Fruit fly (Drosophila melanogaster) whole organism, adult: ENCODE results near the gene Adar.

Source experiments
- CG12768 ChIP-seq: fragments of 200-800 bp; sonication (Bioruptor generic); optimal IDR thresholded peaks from 2 replicates; lab custom pipeline; 2017; ENCODE audit warnings: missing biosample characterization, missing genetic modification characterization, mild to moderate bottlenecking, moderate library complexity, missing genetic modification reagents
- CG5204 ChIP-seq: fragments of 200-800 bp; sonication (Bioruptor generic); optimal IDR thresholded peaks from 2 replicates; lab custom pipeline; 2016; ENCODE audit warnings: missing biosample characterization, missing genetic modification characterization
- Clk ChIP-seq: fragments of 200-800 bp; sonication (Bioruptor generic); optimal IDR thresholded peaks from 2 replicates; lab custom pipeline; 2017; ENCODE audit warnings: missing biosample characterization, missing genetic modification characterization
- bab1 ChIP-seq: fragments of 200-800 bp; sonication (Bioruptor generic); optimal IDR thresholded peaks from 3 replicates; lab custom pipeline; 2019; ENCODE audit warnings: missing biosample characterization, mild to moderate bottlenecking, missing genetic modification characterization, moderate library complexity
- cic ChIP-seq: fragments of 200-800 bp; sonication (Bioruptor generic); optimal IDR thresholded peaks from 2 replicates; lab custom pipeline; 2017; ENCODE audit warnings: missing biosample characterization, mild to moderate bottlenecking, missing genetic modification characterization, moderate library complexity
- kay ChIP-seq: fragments of 200-800 bp; sonication (Bioruptor generic); peaks from one replicate; lab custom pipeline; 2016; ENCODE audit warnings: missing biosample characterization, missing genetic modification characterization, borderline replicate concordance
- ovo ChIP-seq: fragments of 200-800 bp; sonication (Bioruptor generic); optimal IDR thresholded peaks from 2 replicates; lab custom pipeline; 2016; ENCODE audit warnings: missing biosample characterization, missing genetic modification characterization

DNA sequence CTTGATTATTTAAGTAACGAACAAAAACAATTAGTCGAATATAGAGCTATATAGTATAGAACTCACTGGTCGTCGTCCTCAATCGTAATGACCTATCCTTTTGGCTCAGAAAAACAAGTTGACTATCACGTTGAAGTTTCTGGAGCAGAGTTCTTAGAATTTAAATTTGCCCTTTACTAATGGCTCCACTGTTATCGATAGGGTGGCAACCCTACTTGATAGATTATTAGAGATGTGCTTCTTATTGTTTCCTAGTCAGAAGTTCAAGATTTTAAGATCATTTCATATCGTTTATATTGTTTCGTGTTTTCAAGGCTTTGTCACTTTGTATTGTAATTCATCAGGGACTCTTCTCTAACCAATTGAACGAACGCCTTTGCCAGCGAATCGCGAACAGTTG lies 46.7 kb downstream of the Adar start, which contains the start of gene CG14810:
- TF ChIP-seq CG5204 (GFP tag; lab: Kevin White, UChicago) (no peak), Clk (GFP tag; lab: Kevin White, UChicago) (no peak), ovo (GFP tag; lab: Kevin White, UChicago) (no peak), bab1 (GFP tag; lab: Kevin White, UChicago) (no peak), CG12768 (GFP tag; lab: Kevin White, UChicago) (no peak), kay (GFP tag; lab: Kevin White, UChicago) (no peak), cic (GFP tag; lab: Kevin White, UChicago) (no peak)
